Worm (Caenorhabditis elegans): ENCODE measurements around the gene F33D4.6.

DNA sequence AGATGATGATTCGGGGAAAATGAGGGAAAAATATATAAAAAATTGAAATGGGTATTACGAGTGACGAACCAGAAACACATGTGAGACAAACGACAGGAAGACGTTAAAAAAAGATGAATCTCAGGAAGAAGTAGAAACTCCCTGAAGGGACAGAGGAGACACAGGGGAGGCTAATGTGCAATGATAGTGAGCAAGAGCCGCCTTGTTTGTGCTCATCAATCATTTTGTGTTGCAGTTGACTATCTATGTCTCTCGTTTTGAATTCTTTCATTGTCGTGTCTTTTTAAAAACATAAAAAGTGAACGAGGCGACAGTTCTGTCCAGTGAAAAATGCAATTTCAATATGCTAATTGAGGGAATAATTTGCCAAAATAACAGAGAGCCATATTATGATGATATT lies 7.1 kb upstream of the F33D4.6 start:
- no peak for TF ChIP-seq dmd-9 (GFP tag; IDR thresholded peaks at IDR 0.05)
- TF ChIP-seq ctbp-1 (GFP tag; IDR thresholded peaks at IDR 0.05): no peak
- TF ChIP-seq lir-3 (tag; optimal IDR thresholded peaks at IDR 0.05): no peak
- no peak for TF ChIP-seq ama-1 (optimal IDR thresholded peaks at IDR 0.05)
- TF ChIP-seq daf-8 (GFP tag; IDR thresholded peaks at IDR 0.05): no peak
- TF ChIP-seq T20F7.1 (GFP tag; optimal IDR thresholded peaks at IDR 0.05): no peak
- no peak for TF ChIP-seq nhr-41 (GFP tag; IDR thresholded peaks at IDR 0.05)
- no peak for TF ChIP-seq lin-15B (tag; optimal IDR thresholded peaks at IDR 0.05)
- TF ChIP-seq duxl-1 (tag; optimal IDR thresholded peaks at IDR 0.05; ENCODE audit: poor library complexity): no peak
- no peak for TF ChIP-seq snpc-4 (tag; optimal IDR thresholded peaks at IDR 0.05)
- TF ChIP-seq daf-16 (GFP tag; optimal IDR thresholded peaks at IDR 0.05): no peak
- TF ChIP-seq daf-16 (tag; optimal IDR thresholded peaks at IDR 0.05): no peak
- TF ChIP-seq pha-4 (GFP tag; IDR thresholded peaks at IDR 0.05): no peak
- no peak for TF ChIP-seq pha-4 (tag; optimal IDR thresholded peaks at IDR 0.05)
- TF ChIP-seq sdz-12 (GFP tag; optimal IDR thresholded peaks at IDR 0.05): no peak
